Worm (Caenorhabditis elegans) whole organism, young adult: ENCODE measurements around the gene trpa-1.
A peak's percentile ranks its signal among the peaks of the same experiment; 100 is the strongest.

ENCODE experiments used
- F33H1.4 ChIP-seq: fragments of 200-800 bp; sonication (Bioruptor generic); IDR thresholded peaks from 2 replicates; pipeline ENCODE4 v1.3.6; 2022; ENCODE audit warnings: missing genetic modification reagents, missing genetic modification characterization, missing compliant biosample characterization
- F39B2.1 ChIP-seq: fragments of 200-800 bp; sonication (Bioruptor generic); IDR thresholded peaks from 2 replicates; pipeline ENCODE4 v1.3.6; 2022; ENCODE audit warnings: missing genetic modification reagents, missing genetic modification characterization, missing compliant biosample characterization
- F52B5.7 ChIP-seq: sonication (generic microtip); optimal IDR thresholded peaks from 2 replicates; lab custom pipeline; 2016; ENCODE audit warnings: mild to moderate bottlenecking, missing genetic modification characterization, missing compliant biosample characterization
- F57C9.4 ChIP-seq: sonication (generic microtip); optimal IDR thresholded peaks from 2 replicates; lab custom pipeline; 2017; ENCODE audit warnings: mild to moderate bottlenecking, missing genetic modification characterization, missing compliant biosample characterization
- K11D2.4 ChIP-seq: fragments of 200-800 bp; sonication (Bioruptor generic); IDR thresholded peaks from 2 replicates; pipeline ENCODE4 v1.3.6; 2022; ENCODE audit warnings: missing genetic modification reagents, missing genetic modification characterization, missing compliant biosample characterization
- K12H6.12 ChIP-seq: fragments of 200-800 bp; sonication (Bioruptor generic); optimal IDR thresholded peaks from 2 replicates; lab custom pipeline; 2018; ENCODE audit warnings: mild to moderate bottlenecking, missing genetic modification characterization, missing compliant biosample characterization
- Y95B8A.8 ChIP-seq: fragments of 200-800 bp; sonication (Bioruptor generic); IDR thresholded peaks from 2 replicates; pipeline ENCODE4 v1.3.6; 2022; ENCODE audit warnings: missing genetic modification reagents, missing genetic modification characterization, missing compliant biosample characterization
- ZK185.1 ChIP-seq: sonication (generic microtip); optimal IDR thresholded peaks from 2 replicates; lab custom pipeline; 2016; ENCODE audit warnings: mild to moderate bottlenecking, missing genetic modification characterization, missing compliant biosample characterization; ENCODE audit not compliant: poor library complexity, severe bottlenecking
- akir-1 ChIP-seq: fragments of 200-800 bp; sonication (Bioruptor generic); optimal IDR thresholded peaks from 2 replicates; lab custom pipeline; 2018; ENCODE audit warnings: mild to moderate bottlenecking, missing genetic modification characterization, moderate library complexity, missing compliant biosample characterization
- aptf-3 ChIP-seq: fragments of 200-800 bp; sonication (Bioruptor generic); IDR thresholded peaks from 2 replicates; pipeline ENCODE4 v1.3.6; 2022; ENCODE audit warnings: missing genetic modification characterization, missing compliant biosample characterization
- athp-1 ChIP-seq: sonication (generic microtip); optimal IDR thresholded peaks from 2 replicates; lab custom pipeline; 2017; ENCODE audit warnings: mild to moderate bottlenecking, missing genetic modification characterization, missing compliant biosample characterization
- attf-6 ChIP-seq: fragments of 200-800 bp; sonication (Bioruptor generic); IDR thresholded peaks from 2 replicates; pipeline ENCODE4 v1.3.6; 2022; ENCODE audit warnings: missing genetic modification reagents, missing genetic modification characterization, missing compliant biosample characterization
- ccch-3 ChIP-seq: fragments of 200-800 bp; sonication (Bioruptor generic); optimal IDR thresholded peaks from 2 replicates; lab custom pipeline; 2018; ENCODE audit warnings: mild to moderate bottlenecking, missing genetic modification characterization, missing compliant biosample characterization
- ceh-100 ChIP-seq: fragments of 200-800 bp; sonication (Bioruptor generic); IDR thresholded peaks from 2 replicates; pipeline ENCODE4 v1.3.6; 2022; ENCODE audit warnings: missing genetic modification reagents, missing genetic modification characterization, missing compliant biosample characterization
- ceh-79 ChIP-seq: sonication (generic microtip); optimal IDR thresholded peaks from 2 replicates; lab custom pipeline; 2017; ENCODE audit warnings: mild to moderate bottlenecking, missing genetic modification characterization, missing compliant biosample characterization
- ceh-91 ChIP-seq: fragments of 200-800 bp; sonication (Bioruptor generic); IDR thresholded peaks from 2 replicates; pipeline ENCODE4 v1.3.6; 2022; ENCODE audit warnings: missing genetic modification reagents, missing genetic modification characterization, missing compliant biosample characterization
- egl-18 ChIP-seq: fragments of 200-800 bp; sonication (Bioruptor generic); IDR thresholded peaks from 2 replicates; pipeline ENCODE4 v1.3.6; 2022; ENCODE audit warnings: missing genetic modification reagents, missing genetic modification characterization, missing compliant biosample characterization
- fkh-3 ChIP-seq: sonication (generic microtip); optimal IDR thresholded peaks from 2 replicates; lab custom pipeline; 2016; ENCODE audit warnings: mild to moderate bottlenecking, missing genetic modification characterization, missing compliant biosample characterization
- gei-17 ChIP-seq: fragments of 200-800 bp; sonication (Bioruptor generic); optimal IDR thresholded peaks from 2 replicates; lab custom pipeline; 2018; ENCODE audit warnings: mild to moderate bottlenecking, missing genetic modification characterization, missing compliant biosample characterization
- hlh-26 ChIP-seq: fragments of 200-800 bp; sonication (Bioruptor generic); conservative IDR thresholded peaks from 2 replicates; pipeline ENCODE4 v1.3.6; 2022; ENCODE audit warnings: missing genetic modification reagents, missing genetic modification characterization, missing compliant biosample characterization
- hmg-1.2 ChIP-seq: fragments of 200-800 bp; sonication (Bioruptor generic); IDR thresholded peaks from 2 replicates; pipeline ENCODE4 v1.3.6; 2022; ENCODE audit warnings: missing genetic modification reagents, missing genetic modification characterization, missing compliant biosample characterization
- lag-1 ChIP-seq: fragments of 200-800 bp; sonication (Bioruptor generic); IDR thresholded peaks from 2 replicates; pipeline ENCODE4 v1.3.6; 2022; ENCODE audit warnings: missing genetic modification reagents, missing genetic modification characterization, missing compliant biosample characterization
- let-607 ChIP-seq, 2 experiments: fragments of 200-800 bp in 1 of 2; sonication (Bioruptor generic) in 1 of 2; sonication (generic microtip) in 1 of 2; optimal IDR thresholded peaks; 2 replicates each; lab custom pipeline; 2016 to 2018; ENCODE audit warnings: mild to moderate bottlenecking in 2 of 2, missing compliant biosample characterization in 2 of 2, missing genetic modification characterization in 2 of 2, moderate library complexity in 2 of 2, missing genotype in 1 of 2
- lin-54 ChIP-seq: fragments of 200-800 bp; sonication (Bioruptor generic); optimal IDR thresholded peaks from 2 replicates; lab custom pipeline; 2018; ENCODE audit warnings: mild to moderate bottlenecking, missing genetic modification characterization, missing compliant biosample characterization
- lsl-1 ChIP-seq: fragments of 200-800 bp; sonication (Bioruptor generic); optimal IDR thresholded peaks from 2 replicates; lab custom pipeline; 2018; ENCODE audit warnings: mild to moderate bottlenecking, missing genetic modification characterization, moderate library complexity, missing compliant biosample characterization
- nfyb-1 ChIP-seq: fragments of 200-800 bp; sonication (Bioruptor generic); IDR thresholded peaks from 2 replicates; pipeline ENCODE4 v1.3.6; 2022; ENCODE audit warnings: missing genetic modification reagents, missing genetic modification characterization, missing compliant biosample characterization
- nhr-120 ChIP-seq: fragments of 200-800 bp; sonication (Bioruptor generic); IDR thresholded peaks from 2 replicates; pipeline ENCODE4 v1.3.6; 2022; ENCODE audit warnings: missing genetic modification characterization, missing compliant biosample characterization
- nhr-80 ChIP-seq: sonication (generic microtip); optimal IDR thresholded peaks from 2 replicates; lab custom pipeline; 2016; ENCODE audit warnings: missing genetic modification characterization, missing compliant biosample characterization
- nhr-90 ChIP-seq: sonication (generic microtip); optimal IDR thresholded peaks from 2 replicates; lab custom pipeline; 2016; ENCODE audit warnings: missing genotype, mild to moderate bottlenecking, missing genetic modification characterization, missing compliant biosample characterization
- pbrm-1 ChIP-seq: fragments of 200-800 bp; sonication (Bioruptor generic); IDR thresholded peaks from 2 replicates; pipeline ENCODE4 v1.3.6; 2022; ENCODE audit warnings: missing genetic modification reagents, missing genetic modification characterization, missing compliant biosample characterization
- repo-1 ChIP-seq: sonication (generic microtip); optimal IDR thresholded peaks from 2 replicates; lab custom pipeline; 2017; ENCODE audit warnings: mild to moderate bottlenecking, missing genetic modification characterization, missing compliant biosample characterization
- snpc-1.1 ChIP-seq: sonication (generic microtip); optimal IDR thresholded peaks from 2 replicates; lab custom pipeline; 2017; ENCODE audit warnings: missing genetic modification characterization, mild to moderate bottlenecking, missing compliant biosample characterization, antibody characterized with exemption, moderate library complexity, missing genotype, missing genetic modification reagents; ENCODE audit not compliant: insufficient read depth
- snpc-3.4 ChIP-seq: sonication (generic microtip); optimal IDR thresholded peaks from 2 replicates; lab custom pipeline; 2017; ENCODE audit warnings: missing genetic modification characterization, mild to moderate bottlenecking, missing compliant biosample characterization, antibody characterized with exemption, moderate library complexity, missing genotype, missing genetic modification reagents
- sptf-2 ChIP-seq: fragments of 200-800 bp; sonication (Bioruptor generic); optimal IDR thresholded peaks from 2 replicates; lab custom pipeline; 2018; ENCODE audit warnings: mild to moderate bottlenecking, missing genetic modification characterization, missing compliant biosample characterization
- tlf-1 ChIP-seq: fragments of 200-800 bp; sonication (Bioruptor generic); optimal IDR thresholded peaks from 2 replicates; lab custom pipeline; 2018; ENCODE audit warnings: mild to moderate bottlenecking, missing genetic modification characterization, missing compliant biosample characterization
- unc-62 ChIP-seq: fragments of 150-350 bp; optimal IDR thresholded peaks from 2 replicates; lab custom pipeline; 2014; ENCODE audit warnings: missing biosample characterization, missing genetic modification reagents, missing genetic modification characterization
- zim-3 ChIP-seq: sonication (generic microtip); optimal IDR thresholded peaks from 2 replicates; lab custom pipeline; 2017; ENCODE audit warnings: mild to moderate bottlenecking, missing genetic modification characterization, moderate library complexity, missing compliant biosample characterization
- ztf-18 ChIP-seq: sonication (generic microtip); optimal IDR thresholded peaks from 2 replicates; lab custom pipeline; 2016; ENCODE audit warnings: missing genotype, mild to moderate bottlenecking, missing genetic modification characterization, missing compliant biosample characterization
- ztf-22 ChIP-seq: fragments of 200-800 bp; sonication (Bioruptor generic); optimal IDR thresholded peaks from 2 replicates; lab custom pipeline; 2018; ENCODE audit warnings: mild to moderate bottlenecking, missing genetic modification characterization, moderate library complexity, missing compliant biosample characterization
- ztf-26 ChIP-seq: sonication (generic microtip); optimal IDR thresholded peaks from 2 replicates; lab custom pipeline; 2017; ENCODE audit warnings: missing genetic modification characterization, missing compliant biosample characterization
- ztf-3 ChIP-seq: fragments of 200-800 bp; sonication (Bioruptor generic); optimal IDR thresholded peaks from 2 replicates; lab custom pipeline; 2018; ENCODE audit warnings: mild to moderate bottlenecking, missing genetic modification characterization, missing compliant biosample characterization

The trpa-1 gene

DNA sequence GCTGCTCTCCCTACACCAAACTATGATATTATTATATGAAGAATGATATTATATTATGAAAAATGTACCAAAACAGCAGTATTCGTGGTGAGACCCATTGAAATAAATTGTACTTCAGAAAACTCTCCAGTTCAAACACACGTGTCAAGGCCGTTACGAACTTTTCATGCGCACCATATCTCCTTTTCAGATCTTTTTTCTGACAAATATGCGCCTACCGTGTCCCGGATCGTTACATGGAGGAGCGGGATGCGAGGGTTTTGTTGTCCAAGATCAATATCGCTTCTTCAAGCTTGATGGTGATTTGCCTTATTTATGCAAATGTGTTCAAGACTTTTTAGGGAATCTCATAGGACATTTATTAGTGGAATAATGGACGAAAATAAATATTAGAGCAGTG lies 39.4 kb downstream of the trpa-1 start (continued):
- TF ChIP-seq akir-1 (GFP tag; lab: Kevin White, UChicago) (no peak), snpc-1.1 (tag; lab: Kevin White, UChicago) (no peak)

DNA sequence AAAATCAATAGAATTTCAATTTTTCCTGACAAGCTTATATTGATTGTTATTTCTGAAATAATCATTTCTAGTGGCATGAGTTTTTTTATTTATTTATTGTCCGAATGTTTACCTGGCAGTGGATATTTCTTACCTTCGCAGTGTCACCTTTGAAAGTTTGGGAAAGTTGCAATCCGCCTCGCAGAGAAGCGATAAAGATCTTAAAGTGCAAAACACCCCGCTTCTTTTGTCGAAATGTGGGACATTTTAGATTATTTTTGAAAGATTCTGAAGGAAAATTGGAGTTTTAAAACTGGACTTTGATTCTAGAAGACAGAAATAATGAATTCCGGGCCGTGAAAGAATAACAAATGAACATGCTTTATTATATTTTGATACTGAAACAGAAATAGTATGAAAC lies 44.4 kb downstream of the trpa-1 start:
- TF ChIP-seq sptf-2 (GFP tag; lab: Kevin White, UChicago) (no peak), hlh-26 (GFP tag; lab: Robert Waterston, UW) (no peak), ztf-3 (GFP tag; lab: Kevin White, UChicago) (no peak), ceh-79 (tag; lab: Kevin White, UChicago) (no peak), lag-1 (no peak), fkh-3 (tag; lab: Kevin White, UChicago) (no peak), K12H6.12 (tag; lab: Kevin White, UChicago) (no peak), zim-3 (tag; lab: Kevin White, UChicago) (no peak), Y95B8A.8 (no peak), lsl-1 (GFP tag; lab: Kevin White, UChicago) (no peak), egl-18 (no peak), F33H1.4 (GFP tag; lab: Robert Waterston, UW) (no peak), unc-62 (GFP tag; lab: Kevin White, UChicago) (no peak), ztf-26 (tag; lab: Kevin White, UChicago) (no peak)

DNA sequence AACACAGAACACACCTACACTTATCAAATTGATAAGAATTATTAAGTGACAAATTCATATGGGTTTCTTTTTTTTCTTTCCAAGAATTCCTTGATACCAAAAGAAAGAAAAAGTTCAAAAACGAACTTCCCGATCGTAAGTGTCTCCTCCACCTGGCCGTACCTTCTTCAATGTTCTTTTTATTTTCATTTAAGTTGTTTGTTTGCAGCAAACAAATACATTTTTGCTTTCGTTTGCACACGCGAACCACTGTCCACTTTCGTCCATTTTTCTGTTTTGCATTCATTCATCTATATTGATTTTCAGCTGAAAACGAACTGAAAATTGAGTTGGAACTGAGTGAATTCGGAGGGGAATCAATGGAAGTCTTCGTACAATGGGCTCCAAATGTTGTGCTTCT lies 47.4 kb downstream of the trpa-1 start, which contains the start of gene VZK822L.2:
VZK822L.2 (plus strand) TSS at position 301 of the 400 bp plus-strand sequence.
- TF ChIP-seq aptf-3 (GFP tag; lab: Robert Waterston, UW), result no peak
- peak; percentile 28 for TF ChIP-seq nhr-80 (tag; lab: Kevin White, UChicago)

DNA sequence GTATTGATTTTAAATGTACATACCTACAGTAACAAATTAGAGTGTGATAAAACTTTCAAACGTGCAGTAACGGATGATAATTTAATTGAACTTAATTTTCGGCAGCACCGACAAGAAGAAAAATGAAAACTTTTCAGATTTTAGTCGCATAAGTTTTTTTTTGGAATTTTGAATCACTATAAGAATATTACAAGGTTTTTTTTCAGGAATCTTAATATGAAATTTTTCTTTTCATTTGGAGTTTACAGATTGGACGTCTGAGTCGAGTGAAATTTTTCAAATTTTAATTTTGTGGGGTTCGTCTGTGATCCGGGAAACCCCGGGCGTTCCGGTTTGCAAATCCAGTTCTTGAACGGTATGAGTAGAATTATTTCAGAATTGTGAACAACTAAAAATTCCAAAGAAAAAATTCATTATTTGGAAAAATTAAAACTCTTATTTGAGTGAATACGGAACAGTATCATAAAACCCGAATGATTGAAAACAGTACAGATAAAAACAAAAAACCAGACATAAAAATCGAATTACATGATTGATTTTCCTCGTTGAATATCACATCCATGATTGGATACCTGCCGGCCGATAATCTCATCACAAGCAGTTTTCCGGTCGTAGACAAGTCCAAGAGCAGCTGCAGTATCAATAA lies 49.1 kb downstream of the trpa-1 start:
- TF ChIP-seq ztf-22 (GFP tag; lab: Kevin White, UChicago) (no peak), tlf-1 (GFP tag; lab: Kevin White, UChicago) (peak; percentile 38), snpc-3.4 (tag; lab: Kevin White, UChicago) (no peak), ceh-91 (GFP tag; lab: Robert Waterston, UW) (no peak), ZK185.1 (no peak), repo-1 (peak; percentile 68), hmg-1.2 (GFP tag; lab: Robert Waterston, UW) (peak; percentile 33; the same call in 1 of the 2 replicates), lin-54 (GFP tag; lab: Kevin White, UChicago) (peak; percentile 35), F57C9.4 (no peak), ztf-26 (tag; lab: Kevin White, UChicago) (peak; percentile 34), akir-1 (GFP tag; lab: Kevin White, UChicago) (no peak), nhr-80 (tag; lab: Kevin White, UChicago) (peak; percentile 34), nhr-120 (GFP tag; lab: Robert Waterston, UW) (no peak), ztf-3 (GFP tag; lab: Kevin White, UChicago) (no peak), let-607 (tag; optimal IDR thresholded peaks at IDR 0.05; lab: Kevin White, UChicago) (peak in 1 of 2 experiments; percentile 25), ceh-100 (GFP tag; lab: Robert Waterston, UW) (peak; percentile 22; the same call in 1 of the 2 replicates), sptf-2 (GFP tag; lab: Kevin White, UChicago) (no peak), nfyb-1 (GFP tag; lab: Robert Waterston, UW) (peak; percentile 65), gei-17 (GFP tag; lab: Kevin White, UChicago) (peak; percentile 26), attf-6 (no peak), ccch-3 (GFP tag; lab: Kevin White, UChicago) (no peak), nhr-90 (tag; lab: Kevin White, UChicago) (peak; percentile 61), F52B5.7 (tag; lab: Kevin White, UChicago) (no peak), K11D2.4 (GFP tag; lab: Robert Waterston, UW) (peak; percentile 43; the same call in 1 of the 2 replicates), athp-1 (tag; lab: Kevin White, UChicago) (no peak), pbrm-1 (GFP tag; lab: Robert Waterston, UW) (peak; percentile 37; the same call in 1 of the 2 replicates), ztf-18 (tag; lab: Kevin White, UChicago) (no peak), F39B2.1 (peak; percentile 56; the same call in 1 of the 2 replicates)
